Worm (Caenorhabditis elegans): Measurements from ENCODE around the gene F37A4.3.

ce11 chrIII:6670737-6671242, 47.6 kb upstream of the F37A4.3 start:
- TF ChIP-seq nhr-237 (tag; optimal IDR thresholded peaks at IDR 0.05) (no peak), lin-32 (GFP tag; optimal IDR thresholded peaks at IDR 0.05) (no peak), blmp-1 (tag; optimal IDR thresholded peaks at IDR 0.05) (no peak), elt-1 (tag; optimal IDR thresholded peaks at IDR 0.05; ENCODE audit: borderline replicate concordance, insufficient read depth) (no peak), pha-4 (tag; optimal IDR thresholded peaks at IDR 0.05) (no peak)
